Worm (Caenorhabditis elegans): ENCODE results near the gene crh-1.

The crh-1 gene

ce11 chrIII:11663400-11663799 lies 5.8 kb downstream of the crh-1 start:
- TF ChIP-seq mbf-1 (tag; optimal IDR thresholded peaks at IDR 0.05) (no peak), lsy-2 (tag; optimal IDR thresholded peaks at IDR 0.05) (peak in 1 of 2 experiments; percentile 26), fos-1 (tag; optimal IDR thresholded peaks at IDR 0.05) (no peak), nhr-23 (tag; optimal IDR thresholded peaks at IDR 0.05) (no peak), elt-3 (tag; optimal IDR thresholded peaks at IDR 0.05) (no peak), ztf-11 (tag; optimal IDR thresholded peaks at IDR 0.05) (no peak), C34F6.9 (tag; optimal IDR thresholded peaks at IDR 0.05) (peak; percentile 31), sem-4 (tag; optimal IDR thresholded peaks at IDR 0.05) (peak; percentile 39), gmeb-1 (tag; optimal IDR thresholded peaks at IDR 0.05) (no peak), ceh-82 (tag; optimal IDR thresholded peaks at IDR 0.05) (no peak), ztf-4 (tag; optimal IDR thresholded peaks at IDR 0.05) (no peak), ceh-16 (tag; optimal IDR thresholded peaks at IDR 0.05) (no peak), nhr-25 (tag; optimal IDR thresholded peaks at IDR 0.05) (no peak), elt-1 (tag; optimal IDR thresholded peaks at IDR 0.05) (no peak), R02D3.7 (tag; optimal IDR thresholded peaks at IDR 0.05) (no peak), skn-1 (tag; optimal IDR thresholded peaks at IDR 0.05) (no peak), lin-39 (tag; optimal IDR thresholded peaks at IDR 0.05) (no peak), crh-2 (tag; optimal IDR thresholded peaks at IDR 0.05) (peak; percentile 18)

- no peak for TF ChIP-seq nhr-11 (tag; optimal IDR thresholded peaks at IDR 0.05)
- TF ChIP-seq blmp-1 (tag; optimal IDR thresholded peaks at IDR 0.05; ENCODE audit: insufficient read depth), result peak; percentile 70
- no peak for TF ChIP-seq lin-11 (tag; optimal IDR thresholded peaks at IDR 0.05)
- no peak for TF ChIP-seq lin-13 (GFP tag; optimal IDR thresholded peaks at IDR 0.05)
Measured at ce11 chrIII:11666819-11667218, 9.3 kb downstream of the crh-1 start.

ce11 chrIII:11669008-11669407 lies 11.4 kb downstream of the crh-1 start:
- TF ChIP-seq nhr-12 (tag; optimal IDR thresholded peaks at IDR 0.05) (no peak), egl-27 (tag; optimal IDR thresholded peaks at IDR 0.05) (no peak), Y55F3AM.14 (GFP tag; optimal IDR thresholded peaks at IDR 0.05) (no peak), crh-2 (tag; optimal IDR thresholded peaks at IDR 0.05) (no peak), C34F6.9 (tag; optimal IDR thresholded peaks at IDR 0.05) (no peak), sem-4 (tag; optimal IDR thresholded peaks at IDR 0.05) (no peak), elt-3 (tag; optimal IDR thresholded peaks at IDR 0.05) (no peak), mbf-1 (tag; optimal IDR thresholded peaks at IDR 0.05) (no peak), sma-9 (GFP tag; optimal IDR thresholded peaks at IDR 0.05) (no peak), sma-9 (tag; optimal IDR thresholded peaks at IDR 0.05) (no peak), aly-2 (tag; optimal IDR thresholded peaks at IDR 0.05) (no peak), nhr-10 (tag; optimal IDR thresholded peaks at IDR 0.05) (no peak), snpc-4 (tag; optimal IDR thresholded peaks at IDR 0.05) (no peak), alr-1 (tag; optimal IDR thresholded peaks at IDR 0.05) (no peak), ztf-1 (GFP tag; conservative IDR thresholded peaks at IDR 0.05) (no peak)

- TF ChIP-seq aly-2 (tag; optimal IDR thresholded peaks at IDR 0.05), result no peak
- TF ChIP-seq peb-1 (tag; optimal IDR thresholded peaks at IDR 0.05), result no peak
- no peak for TF ChIP-seq lin-39 (tag; optimal IDR thresholded peaks at IDR 0.05)
- no peak for TF ChIP-seq zag-1 (tag; optimal IDR thresholded peaks at IDR 0.05)
- no peak for TF ChIP-seq mbf-1 (tag; optimal IDR thresholded peaks at IDR 0.05)
- TF ChIP-seq dmd-4 (tag; optimal IDR thresholded peaks at IDR 0.05), result no peak
- no peak for TF ChIP-seq nhr-6 (tag; optimal IDR thresholded peaks at IDR 0.05)
Measured at ce11 chrIII:11680514-11680913, 22.9 kb downstream of the crh-1 start.

ce11 chrIII:11681461-11682014 lies 24.0 kb downstream of the crh-1 start:
- no peak for TF ChIP-seq C34F6.9 (tag; optimal IDR thresholded peaks at IDR 0.05)
- no peak for TF ChIP-seq R02D3.7 (tag; optimal IDR thresholded peaks at IDR 0.05)
- TF ChIP-seq lsy-2 (tag; optimal IDR thresholded peaks at IDR 0.05), result no peak
- TF ChIP-seq nhr-237 (tag; optimal IDR thresholded peaks at IDR 0.05), result no peak
- no peak for TF ChIP-seq lin-13 (GFP tag; optimal IDR thresholded peaks at IDR 0.05)
- no peak for TF ChIP-seq alr-1 (tag; optimal IDR thresholded peaks at IDR 0.05)
- TF ChIP-seq lin-11 (tag; optimal IDR thresholded peaks at IDR 0.05), result no peak
- TF ChIP-seq aly-2 (tag; optimal IDR thresholded peaks at IDR 0.05), result no peak
- no peak for TF ChIP-seq nhr-11 (tag; optimal IDR thresholded peaks at IDR 0.05)
- no peak for TF ChIP-seq sma-3 (GFP tag; optimal IDR thresholded peaks at IDR 0.05)
- TF ChIP-seq blmp-1 (tag; optimal IDR thresholded peaks at IDR 0.05; ENCODE audit: insufficient read depth), result no peak
- TF ChIP-seq skn-1 (tag; optimal IDR thresholded peaks at IDR 0.05), result no peak
- no peak for TF ChIP-seq nhr-129 (tag; optimal IDR thresholded peaks at IDR 0.05)
- no peak for TF ChIP-seq ceh-82 (tag; optimal IDR thresholded peaks at IDR 0.05)
- no peak for TF ChIP-seq ama-1 (optimal IDR thresholded peaks at IDR 0.05)
- no peak for TF ChIP-seq elt-1 (tag; optimal IDR thresholded peaks at IDR 0.05)
